Worm (Caenorhabditis elegans): Measurements from ENCODE around the gene H24K24.2.

ce11 chrV:969005-969562 is 51.5 kb downstream of the H24K24.2 start:
- TF ChIP-seq ztf-11 (tag; optimal IDR thresholded peaks at IDR 0.05) = no peak
- TF ChIP-seq snpc-4 (tag; optimal IDR thresholded peaks at IDR 0.05) = no peak
- no peak for TF ChIP-seq lsy-2 (tag; optimal IDR thresholded peaks at IDR 0.05)
- no peak for TF ChIP-seq nhr-76 (tag; optimal IDR thresholded peaks at IDR 0.05)
- no peak for TF ChIP-seq nhr-28 (tag; optimal IDR thresholded peaks at IDR 0.05)
- TF ChIP-seq nhr-2 (tag; optimal IDR thresholded peaks at IDR 0.05) = no peak
- TF ChIP-seq nhr-237 (tag; optimal IDR thresholded peaks at IDR 0.05) = no peak
- TF ChIP-seq zip-8 (tag; optimal IDR thresholded peaks at IDR 0.05) = no peak
- TF ChIP-seq unc-39 (tag; optimal IDR thresholded peaks at IDR 0.05) = no peak
- TF ChIP-seq mep-1 (tag; optimal IDR thresholded peaks at IDR 0.05) = no peak

Data from whole organism, mixed stage, embryonic.